Fruit fly (Drosophila melanogaster) ovary, adult (tissue): Measurements from ENCODE around the gene CG13972.

Experiments used
- CG17801 ChIP-seq: fragments of 200-800 bp; optimal IDR thresholded peaks from 2 replicates; lab custom pipeline; 2019; ENCODE audit warnings: missing biosample characterization, mild to moderate bottlenecking, missing genetic modification characterization, moderate library complexity; ENCODE audit not compliant: partially characterized antibody

CG13972 gene

dm6 chr3R:27533225-27533624, 16.2 kb upstream of the CG13972 start:
- TF ChIP-seq CG17801 (GFP tag; lab: Kevin White, UChicago), result no peak

dm6 chr3R:27520415-27520916, 3.4 kb upstream of the CG13972 start, which contains the start of gene CG12885:
CG12885 (plus strand) TSS chr3R:27520866.
- no peak for TF ChIP-seq CG17801 (GFP tag; lab: Kevin White, UChicago)

DNA sequence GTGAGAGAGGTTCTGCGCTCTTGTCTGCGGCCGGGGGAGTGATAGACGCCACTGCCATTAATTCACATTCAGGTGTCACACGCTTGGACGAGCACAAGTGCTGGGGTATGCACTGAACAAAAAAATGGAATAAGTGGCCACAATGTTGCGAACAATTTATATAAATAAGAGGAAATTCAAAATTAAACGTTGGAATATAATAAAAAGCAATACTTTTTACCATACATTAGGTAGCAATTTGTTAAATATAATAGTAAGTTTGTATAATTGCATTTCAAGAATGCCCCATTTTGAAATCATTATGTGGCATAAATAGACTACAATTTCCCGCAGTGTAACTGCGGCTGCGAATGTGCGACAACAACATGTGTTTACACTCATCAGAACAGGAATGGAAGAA, 2.8 kb upstream of the CG13972 start:
- no peak for TF ChIP-seq CG17801 (GFP tag; lab: Kevin White, UChicago)

- no peak for TF ChIP-seq CG17801 (GFP tag; lab: Kevin White, UChicago)
Measured at dm6 chr3R:27502856-27503255, 14.2 kb downstream of the CG13972 start, which contains the start of gene CG5402. CG5402 (minus strand) TSS chr3R:27502956.

DNA sequence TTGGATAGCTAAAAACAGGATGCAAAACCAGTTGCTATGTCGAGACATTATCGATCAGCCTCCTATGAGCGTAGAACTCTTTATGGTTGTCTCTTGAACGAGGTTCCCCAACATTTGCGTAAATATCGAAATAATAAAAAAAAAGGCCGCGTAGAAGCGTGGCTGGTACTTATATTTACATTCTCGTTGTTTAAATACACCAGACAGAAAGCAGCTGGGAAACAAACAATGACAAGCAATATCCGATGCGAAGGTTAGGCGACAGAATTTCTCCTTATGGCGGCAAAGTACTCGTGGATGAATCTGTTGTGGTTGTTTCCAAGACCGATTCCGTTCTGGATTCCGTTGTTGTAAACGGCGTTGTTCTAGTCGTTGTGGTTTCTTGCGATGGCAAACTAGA, 15.1 kb downstream of the CG13972 start, which contains the start of gene CG43139:
Gene CG43139, minus strand, starts transcription at position 88 of the 400 bp plus-strand sequence.
- no peak for TF ChIP-seq CG17801 (GFP tag; lab: Kevin White, UChicago)

- TF ChIP-seq CG17801 (GFP tag; lab: Kevin White, UChicago), result no peak
Measured at dm6 chr3R:27497616-27498015, 19.4 kb downstream of the CG13972 start.

- TF ChIP-seq CG17801 (GFP tag; lab: Kevin White, UChicago), result no peak
Measured at dm6 chr3R:27487627-27488026, 29.4 kb downstream of the CG13972 start, which contains the start of gene Gr98a. Gr98a (plus strand) TSS chr3R:27487927.

DNA sequence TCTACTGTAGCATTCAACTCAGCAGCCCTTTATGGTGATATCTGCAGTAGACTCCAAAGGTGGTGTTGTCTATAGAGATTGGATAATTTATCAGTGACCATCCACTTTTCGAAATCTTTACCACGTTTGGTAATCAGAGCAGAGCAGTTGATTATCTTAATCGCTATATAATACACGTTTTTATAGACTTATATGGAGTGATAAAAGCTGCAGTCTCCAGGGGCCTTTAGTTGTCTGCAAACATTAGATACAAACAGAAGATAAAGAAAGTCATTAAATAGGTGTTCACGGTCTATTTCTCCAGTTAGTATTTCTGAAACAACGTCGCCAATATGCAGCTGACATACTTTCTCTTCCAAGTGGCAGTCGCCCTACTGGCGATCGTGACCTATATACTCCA, 38.7 kb downstream of the CG13972 start, which contains the start of gene Cyp6a18:
Gene Cyp6a18, plus strand, starts transcription at position 301 of the 400 bp plus-strand sequence.
- peak; percentile 7 for TF ChIP-seq CG17801 (GFP tag; lab: Kevin White, UChicago)

DNA sequence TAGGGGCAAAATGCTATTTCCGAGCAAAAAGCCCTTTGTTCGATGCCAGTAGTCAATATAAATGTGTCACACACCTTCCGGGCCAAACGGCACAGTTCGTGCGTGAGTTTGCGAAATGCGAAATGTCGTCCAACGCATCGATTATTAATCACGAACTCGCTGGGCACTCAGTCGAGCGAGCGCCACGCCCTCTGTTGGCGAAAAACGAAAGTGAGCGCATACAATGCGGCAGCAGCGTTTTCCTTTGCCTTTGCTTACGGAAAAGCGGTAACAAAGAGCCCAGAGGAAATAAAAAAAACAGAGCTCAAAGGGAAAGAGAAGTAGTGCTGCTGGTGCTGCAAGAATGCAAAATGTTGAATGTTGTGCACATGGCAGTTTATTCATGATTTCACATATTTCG, 39.5 kb downstream of the CG13972 start:
- no peak for TF ChIP-seq CG17801 (GFP tag; lab: Kevin White, UChicago)
